Fruit fly (Drosophila melanogaster): ENCODE measurements around the gene CG10958.

Gene CG10958

DNA sequence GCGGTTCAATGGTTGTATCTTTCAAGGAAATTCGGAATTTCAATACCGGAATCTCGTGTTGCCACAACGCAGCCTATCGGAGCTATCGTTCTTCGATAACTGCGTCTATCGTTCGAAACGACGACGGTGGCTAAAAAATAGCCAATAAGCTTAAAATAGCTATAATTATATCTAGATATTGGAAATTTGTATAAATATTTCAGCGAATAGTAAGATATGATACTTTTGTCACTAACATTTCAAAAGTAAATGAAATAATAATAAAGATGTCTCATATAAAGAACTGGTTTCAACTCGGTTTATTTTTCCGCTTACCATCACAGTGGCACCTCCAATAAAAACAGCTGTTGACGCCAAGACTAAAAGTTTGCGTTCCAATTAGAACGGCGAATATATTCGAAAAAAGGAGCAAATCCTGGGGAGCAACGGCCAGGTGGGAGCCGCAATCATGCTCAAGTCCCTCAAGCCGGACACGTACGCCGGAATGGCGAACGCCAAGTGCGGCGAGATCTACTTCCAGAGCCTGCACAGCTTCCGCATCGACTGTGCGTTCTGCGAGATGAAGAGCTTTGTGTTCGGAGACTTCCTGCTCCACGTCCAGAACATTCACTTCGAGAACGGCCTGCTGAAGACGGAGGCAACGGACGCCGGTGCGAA lies 13.5 kb downstream of the CG10958 start, which contains the start of the genes alpha-PheRS and CG2129:
Gene alpha-PheRS, minus strand, starts transcription at position 102 of the 657 bp plus-strand sequence.
Gene CG2129, plus strand, starts transcription at position 339 of the 657 bp plus-strand sequence.
- TF ChIP-seq HLH106 (tag; optimal IDR thresholded peaks at IDR 0.05) (peak; percentile 65), woc (GFP tag; optimal IDR thresholded peaks at IDR 0.05) (peak; percentile 77), lola (GFP tag; optimal IDR thresholded peaks at IDR 0.05) (no peak), Sp1 (GFP tag; optimal IDR thresholded peaks at IDR 0.05) (peak; percentile 45), usp (GFP tag; optimal IDR thresholded peaks at IDR 0.05) (no peak), h (GFP tag; optimal IDR thresholded peaks at IDR 0.05) (peak; percentile 41), Myc (optimal IDR thresholded peaks at IDR 0.05) (peak; percentile 92), Rel (GFP tag; optimal IDR thresholded peaks at IDR 0.05) (no peak), Rel (tag; optimal IDR thresholded peaks at IDR 0.05) (peak; percentile 52), psq (GFP tag; optimal IDR thresholded peaks at IDR 0.05) (peak; percentile 31), ey (GFP tag; optimal IDR thresholded peaks at IDR 0.05) (peak; percentile 6)

DNA sequence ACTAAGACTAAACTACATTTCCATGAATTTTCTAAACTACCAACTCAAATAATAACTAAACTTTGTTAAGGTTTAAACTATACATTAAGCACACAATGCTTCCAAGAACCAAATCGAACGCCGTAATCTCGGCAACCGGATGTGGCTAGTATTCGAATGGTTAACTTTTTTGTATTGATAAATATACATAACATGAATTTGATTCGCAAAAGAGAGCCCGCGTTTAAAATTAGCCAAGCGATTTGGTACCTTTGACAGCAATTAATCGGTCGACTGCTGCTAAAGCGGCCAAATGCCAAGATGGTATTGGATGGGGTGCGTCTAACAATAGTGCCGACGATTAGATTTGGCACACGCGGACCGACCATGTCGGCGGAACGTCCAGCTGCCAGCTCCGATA lies 15.6 kb downstream of the CG10958 start, which contains the start of gene CG15336:
Gene CG15336, plus strand, starts transcription at position 301 of the 400 bp plus-strand sequence.
- TF ChIP-seq Hr83 (GFP tag; optimal IDR thresholded peaks at IDR 0.05; ENCODE audit: poor library complexity, severe bottlenecking) = no peak
- no peak for TF ChIP-seq tai (GFP tag; optimal IDR thresholded peaks at IDR 0.05)
- no peak for TF ChIP-seq lola (GFP tag; optimal IDR thresholded peaks at IDR 0.05)
- no peak for TF ChIP-seq sv (GFP tag; optimal IDR thresholded peaks at IDR 0.05)
- no peak for TF ChIP-seq Mio (GFP tag; optimal IDR thresholded peaks at IDR 0.05)
- no peak for TF ChIP-seq usp (GFP tag; optimal IDR thresholded peaks at IDR 0.05)
- no peak for TF ChIP-seq pan (optimal IDR thresholded peaks at IDR 0.05)
- no peak for TF ChIP-seq rgr (GFP tag; optimal IDR thresholded peaks at IDR 0.05)
- no peak for TF ChIP-seq foxo (GFP tag; optimal IDR thresholded peaks at IDR 0.05)

DNA sequence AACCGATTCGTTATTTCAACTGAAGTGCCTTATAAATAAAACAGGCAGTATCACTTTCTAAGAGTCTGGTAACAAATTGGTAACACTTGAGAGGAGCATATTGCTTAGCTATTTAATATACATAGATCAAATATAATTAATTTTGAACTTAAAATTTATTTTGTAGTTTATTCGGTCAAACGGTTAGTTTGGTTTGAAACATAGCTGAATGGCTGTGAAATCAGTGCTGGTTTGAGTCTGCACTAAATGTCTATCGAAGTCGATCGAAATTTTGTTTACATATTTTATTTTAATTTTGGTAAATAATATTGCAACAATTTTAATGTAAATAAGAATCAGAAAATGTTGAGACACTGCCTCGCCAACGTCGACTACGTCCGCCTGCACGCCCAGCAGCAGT lies 16.5 kb downstream of the CG10958 start, which contains the start of gene CG10959:
Gene CG10959, plus strand, starts transcription at position 228 of the 400 bp plus-strand sequence.
- TF ChIP-seq sage (GFP tag; optimal IDR thresholded peaks at IDR 0.05) = no peak
- peak; percentile 4 for TF ChIP-seq Myc (optimal IDR thresholded peaks at IDR 0.05)

DNA sequence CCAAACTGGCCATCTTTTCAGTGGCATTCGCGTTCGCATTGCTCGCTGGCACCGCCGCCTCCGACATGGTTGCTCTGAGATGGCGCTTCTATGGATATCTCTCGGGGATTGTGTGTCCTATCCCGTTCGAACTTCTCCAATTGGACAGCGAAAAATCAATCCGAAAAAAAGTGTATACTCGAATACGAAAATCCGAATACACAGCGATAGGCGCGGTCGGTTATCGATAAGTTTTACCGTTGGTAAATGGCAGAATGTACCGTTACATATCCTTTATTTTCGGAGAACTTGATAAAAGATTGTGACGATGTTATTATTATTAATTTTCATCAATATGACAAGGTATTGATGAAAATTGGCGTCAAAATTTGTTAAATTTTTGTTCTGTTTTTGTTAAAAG lies 20.0 kb downstream of the CG10958 start, which contains the start of gene Gbeta5:
Gene Gbeta5, minus strand, starts transcription at position 199 of the 400 bp plus-strand sequence.
- TF ChIP-seq CG9705 (GFP tag; optimal IDR thresholded peaks at IDR 0.05) (no peak), brk (GFP tag; optimal IDR thresholded peaks at IDR 0.05) (no peak), woc (GFP tag; optimal IDR thresholded peaks at IDR 0.05) (no peak), dsf (GFP tag; optimal IDR thresholded peaks at IDR 0.05; ENCODE audit: borderline replicate concordance) (no peak), Abd-B (GFP tag; optimal IDR thresholded peaks at IDR 0.05) (no peak), foxo (GFP tag; optimal IDR thresholded peaks at IDR 0.05) (no peak), ey (GFP tag; optimal IDR thresholded peaks at IDR 0.05) (no peak), Rel (GFP tag; optimal IDR thresholded peaks at IDR 0.05) (no peak), Rel (tag; optimal IDR thresholded peaks at IDR 0.05) (no peak), sv (GFP tag; optimal IDR thresholded peaks at IDR 0.05) (no peak), usp (GFP tag; optimal IDR thresholded peaks at IDR 0.05) (no peak), CG32264 (GFP tag; optimal IDR thresholded peaks at IDR 0.05) (no peak), rgr (GFP tag; optimal IDR thresholded peaks at IDR 0.05) (no peak), N (GFP tag; optimal IDR thresholded peaks at IDR 0.05) (no peak)

DNA sequence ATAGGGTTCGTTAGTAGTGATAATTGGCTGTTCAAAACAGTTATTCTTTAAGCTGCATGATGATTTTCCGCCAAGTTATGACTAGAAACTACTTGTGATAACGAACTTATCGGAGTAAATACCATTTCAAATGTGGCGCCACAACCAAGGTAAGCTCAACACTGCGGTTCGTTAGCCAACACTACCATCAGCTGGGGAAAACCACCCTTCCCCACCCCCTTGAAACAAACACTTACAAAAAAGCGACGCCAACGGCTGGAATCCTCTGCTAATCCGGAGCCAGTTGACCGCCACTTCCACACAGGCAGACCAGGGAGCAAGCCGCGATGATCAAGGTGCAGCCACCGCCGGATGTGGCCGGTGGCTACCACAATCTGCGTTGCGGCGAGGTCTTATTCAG lies 20.6 kb downstream of the CG10958 start, which contains the start of gene CG18262:
Gene CG18262, plus strand, starts transcription at position 231 of the 400 bp plus-strand sequence.
- TF ChIP-seq ey (GFP tag; optimal IDR thresholded peaks at IDR 0.05) (no peak), Rel (GFP tag; optimal IDR thresholded peaks at IDR 0.05) (no peak), Rel (tag; optimal IDR thresholded peaks at IDR 0.05) (peak; percentile 72), GATAd (GFP tag; optimal IDR thresholded peaks at IDR 0.05) (peak; percentile 5)

DNA sequence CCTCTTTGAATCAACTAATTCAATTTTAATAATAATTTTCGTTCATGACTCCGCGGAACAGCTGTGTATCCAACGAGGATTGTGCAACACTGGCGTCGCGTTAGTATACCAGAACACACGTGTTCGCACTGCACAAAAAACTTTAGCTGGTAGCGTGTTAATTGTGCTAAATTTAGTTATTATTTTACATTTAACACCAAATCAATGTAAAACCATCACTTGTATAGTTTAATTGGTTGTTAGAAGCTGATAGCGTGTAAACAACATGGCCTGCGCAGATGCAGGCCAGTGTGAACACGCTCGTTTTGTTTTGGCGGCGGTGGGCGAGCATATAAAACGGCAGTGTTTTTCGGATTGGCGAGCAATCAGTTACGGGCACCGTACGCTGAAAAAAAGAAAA lies 25.2 kb downstream of the CG10958 start, which contains the start of the genes Traf6 and GIIIspla2:
Gene Traf6, minus strand, starts transcription at position 93 of the 400 bp plus-strand sequence.
Gene GIIIspla2, plus strand, starts transcription at position 335 of the 400 bp plus-strand sequence.
- peak; percentile 62 for TF ChIP-seq woc (GFP tag; optimal IDR thresholded peaks at IDR 0.05)
- TF ChIP-seq br (GFP tag; optimal IDR thresholded peaks at IDR 0.05) = peak; percentile 0
- TF ChIP-seq Hnf4 (GFP tag; optimal IDR thresholded peaks at IDR 0.05) = no peak
- TF ChIP-seq Hr78 (GFP tag; optimal IDR thresholded peaks at IDR 0.05) = no peak
- TF ChIP-seq Dfd (GFP tag; optimal IDR thresholded peaks at IDR 0.05) = no peak
- no peak for TF ChIP-seq Mio (GFP tag; optimal IDR thresholded peaks at IDR 0.05)
- TF ChIP-seq GATAd (GFP tag; optimal IDR thresholded peaks at IDR 0.05) = peak; percentile 11
- peak; percentile 32 for TF ChIP-seq CG32264 (GFP tag; optimal IDR thresholded peaks at IDR 0.05)
- peak in 1 of 2 experiments; percentile 74 for TF ChIP-seq foxo (GFP tag; optimal IDR thresholded peaks at IDR 0.05)
- TF ChIP-seq Myc (optimal IDR thresholded peaks at IDR 0.05) = peak; percentile 67
- TF ChIP-seq rgr (GFP tag; optimal IDR thresholded peaks at IDR 0.05) = peak; percentile 84
- TF ChIP-seq Jra (GFP tag; optimal IDR thresholded peaks at IDR 0.05) = peak; percentile 65
- TF ChIP-seq ey (GFP tag; optimal IDR thresholded peaks at IDR 0.05) = peak; percentile 64
- TF ChIP-seq jim (GFP tag; optimal IDR thresholded peaks at IDR 0.05) = no peak
- no peak for TF ChIP-seq dl (GFP tag; optimal IDR thresholded peaks at IDR 0.05; ENCODE audit: insufficient read depth in 1 of 2, partially characterized antibody in 2 of 2)
- TF ChIP-seq dmrt93B (GFP tag; optimal IDR thresholded peaks at IDR 0.05) = no peak
- peak; percentile 86 for TF ChIP-seq HLH106 (tag; optimal IDR thresholded peaks at IDR 0.05)
- no peak for TF ChIP-seq Rel (GFP tag; optimal IDR thresholded peaks at IDR 0.05)
- peak; percentile 59 for TF ChIP-seq Rel (tag; optimal IDR thresholded peaks at IDR 0.05)
- no peak for TF ChIP-seq Abd-B (GFP tag; optimal IDR thresholded peaks at IDR 0.05)
- no peak for TF ChIP-seq sage (GFP tag; optimal IDR thresholded peaks at IDR 0.05)
- TF ChIP-seq lola (GFP tag; optimal IDR thresholded peaks at IDR 0.05) = no peak
- peak; percentile 60 for TF ChIP-seq OdsH (GFP tag; optimal IDR thresholded peaks at IDR 0.05)
- peak; percentile 75 for TF ChIP-seq h (GFP tag; optimal IDR thresholded peaks at IDR 0.05)
- no peak for TF ChIP-seq Vsx2 (GFP tag; optimal IDR thresholded peaks at IDR 0.05; ENCODE audit: partially characterized antibody)
- peak; percentile 81 for TF ChIP-seq CG9705 (GFP tag; optimal IDR thresholded peaks at IDR 0.05)

All from whole organism, wandering third instar larva.